Worm (Caenorhabditis elegans) whole organism, L4 larva: ENCODE results near the gene T25B9.12.
"Not testable (repeated sequence)": the region's sequence is repeated elsewhere in the genome, so short reads cannot be mapped to it uniquely, and the experiment has no call there.

Experiments used
- D1046.2 ChIP-seq: fragments of 200-800 bp; sonication (Bioruptor generic); IDR thresholded peaks from 2 replicates; pipeline ENCODE4 v1.3.6; 2022; ENCODE audit warnings: missing genetic modification characterization, missing compliant biosample characterization
- ZK337.2 ChIP-seq: fragments of 200-800 bp; sonication (Bioruptor generic); IDR thresholded peaks from 2 replicates; pipeline ENCODE4 v1.3.6; 2022; ENCODE audit warnings: missing genetic modification reagents, missing genetic modification characterization, missing compliant biosample characterization
- aha-1 ChIP-seq: fragments of 150-350 bp; peaks from one replicate; lab custom pipeline; 2014; ENCODE audit warnings: missing biosample characterization, missing genetic modification characterization
- arid-1 ChIP-seq: fragments of 200-800 bp; sonication (Bioruptor generic); conservative IDR thresholded peaks from 2 replicates; pipeline ENCODE4 v1.3.6; 2022; ENCODE audit warnings: missing genetic modification reagents, missing genetic modification characterization, missing compliant biosample characterization
- attf-4 ChIP-seq: sonication (generic microtip); optimal IDR thresholded peaks from 3 replicates; lab custom pipeline; 2017; ENCODE audit warnings: missing biosample characterization, missing genetic modification characterization
- ceh-28 ChIP-seq: fragments of 150-350 bp; optimal IDR thresholded peaks from 2 replicates; lab custom pipeline; 2014; ENCODE audit warnings: missing biosample characterization, missing genetic modification reagents, missing genetic modification characterization
- ctbp-1 ChIP-seq: fragments of 200-800 bp; sonication (Bioruptor generic); IDR thresholded peaks from 2 replicates; pipeline ENCODE4 v1.3.6; 2022; ENCODE audit warnings: missing genetic modification reagents, missing genetic modification characterization, missing compliant biosample characterization
- daf-12 ChIP-seq: fragments of 150-350 bp; optimal IDR thresholded peaks from 2 replicates; lab custom pipeline; 2014; ENCODE audit warnings: missing biosample characterization, missing genetic modification reagents, missing genetic modification characterization
- daf-16 ChIP-seq, 3 experiments: sonication (generic microtip); optimal IDR thresholded peaks; 2 replicates each; lab custom pipeline; 2016 to 2017; ENCODE audit warnings: missing genetic modification characterization in 3 of 3, missing genetic modification reagents in 3 of 3, mild to moderate bottlenecking in 2 of 3, missing compliant biosample characterization in 2 of 3, missing biosample characterization in 1 of 3, moderate library complexity in 1 of 3
- daf-19 ChIP-seq: fragments of 200-800 bp; sonication (Bioruptor generic); conservative IDR thresholded peaks from 2 replicates; pipeline ENCODE4 v1.3.6; 2022; ENCODE audit warnings: missing genetic modification characterization, missing compliant biosample characterization
- daf-8 ChIP-seq: fragments of 200-800 bp; sonication (Bioruptor generic); IDR thresholded peaks from 2 replicates; pipeline ENCODE4 v1.3.6; 2022; ENCODE audit warnings: missing genetic modification characterization, missing compliant biosample characterization
- duxl-1 ChIP-seq: sonication (generic microtip); optimal IDR thresholded peaks from 2 replicates; lab custom pipeline; 2016; ENCODE audit warnings: mild to moderate bottlenecking, missing genetic modification characterization, moderate library complexity, missing compliant biosample characterization; ENCODE audit not compliant: poor library complexity
- dve-1 ChIP-seq: sonication (generic microtip); optimal IDR thresholded peaks from 2 replicates; lab custom pipeline; 2017; ENCODE audit warnings: antibody characterized with exemption, mild to moderate bottlenecking, missing genetic modification characterization, missing compliant biosample characterization; ENCODE audit not compliant: insufficient read depth
- fkh-10 ChIP-seq: fragments of 150-350 bp; optimal IDR thresholded peaks from 2 replicates; lab custom pipeline; 2014; ENCODE audit warnings: missing biosample characterization, missing genetic modification reagents, missing genetic modification characterization
- gei-8 ChIP-seq: fragments of 200-800 bp; sonication (Bioruptor generic); optimal IDR thresholded peaks from 2 replicates; lab custom pipeline; 2018; ENCODE audit warnings: mild to moderate bottlenecking, missing genetic modification characterization, missing compliant biosample characterization
- hif-1 ChIP-seq, 2 experiments: sonication (generic microtip); optimal IDR thresholded peaks; 2 replicates each; lab custom pipeline; 2016 to 2017; ENCODE audit warnings: missing compliant biosample characterization in 2 of 2, missing genetic modification characterization in 2 of 2, missing genetic modification reagents in 2 of 2, missing genotype in 2 of 2, mild to moderate bottlenecking in 1 of 2
- hlh-30 ChIP-seq: sonication (generic microtip); optimal IDR thresholded peaks from 2 replicates; lab custom pipeline; 2017; ENCODE audit warnings: antibody characterized with exemption, mild to moderate bottlenecking, missing genetic modification characterization, missing compliant biosample characterization; ENCODE audit not compliant: insufficient read depth
- lin-15B ChIP-seq: fragments of 150-350 bp; sonication (generic microtip); optimal IDR thresholded peaks from 3 replicates; lab custom pipeline; 2014; ENCODE audit warnings: missing biosample characterization, missing genetic modification characterization
- lir-3 ChIP-seq: sonication (generic microtip); optimal IDR thresholded peaks from 2 replicates; lab custom pipeline; 2016; ENCODE audit warnings: mild to moderate bottlenecking, missing genetic modification characterization, missing compliant biosample characterization
- madf-5 ChIP-seq, 2 experiments: fragments of 200-800 bp; sonication (Bioruptor generic); IDR thresholded peaks; 2 replicates each; pipeline ENCODE4 v1.3.6; 2022; ENCODE audit warnings: missing compliant biosample characterization in 2 of 2, missing genetic modification characterization in 2 of 2
- madf-9 ChIP-seq: fragments of 200-800 bp; sonication (Bioruptor generic); conservative IDR thresholded peaks from 2 replicates; pipeline ENCODE4 v1.3.6; 2022; ENCODE audit warnings: missing genetic modification reagents, missing genetic modification characterization, missing compliant biosample characterization
- mxl-2 ChIP-seq: fragments of 200-800 bp; sonication (Bioruptor generic); conservative IDR thresholded peaks from 2 replicates; pipeline ENCODE4 v1.3.6; 2022; ENCODE audit warnings: missing genetic modification reagents, missing genetic modification characterization, missing compliant biosample characterization
- mxl-3 ChIP-seq: fragments of 200-800 bp; sonication (Bioruptor generic); optimal IDR thresholded peaks from 2 replicates; lab custom pipeline; 2018; ENCODE audit warnings: mild to moderate bottlenecking, missing genetic modification characterization, missing compliant biosample characterization
- nhr-10 ChIP-seq: fragments of 150-350 bp; optimal IDR thresholded peaks from 2 replicates; lab custom pipeline; 2014; ENCODE audit warnings: missing biosample characterization, missing genetic modification characterization
- nhr-102 ChIP-seq: sonication (generic microtip); optimal IDR thresholded peaks from 2 replicates; lab custom pipeline; 2016; ENCODE audit warnings: mild to moderate bottlenecking, missing genetic modification characterization, moderate library complexity, missing compliant biosample characterization
- nhr-11 ChIP-seq: fragments of 150-350 bp; optimal IDR thresholded peaks from 2 replicates; lab custom pipeline; 2014; ENCODE audit warnings: missing biosample characterization, missing genetic modification characterization
- nhr-111 ChIP-seq: fragments of 200-800 bp; sonication (Bioruptor generic); optimal IDR thresholded peaks from 2 replicates; lab custom pipeline; 2018; ENCODE audit warnings: mild to moderate bottlenecking, missing genetic modification characterization, missing compliant biosample characterization
- nhr-28 ChIP-seq: fragments of 150-350 bp; optimal IDR thresholded peaks from 2 replicates; lab custom pipeline; 2014; ENCODE audit warnings: missing biosample characterization, missing genetic modification characterization
- nhr-42 ChIP-seq: fragments of 200-800 bp; sonication (Bioruptor generic); IDR thresholded peaks from 2 replicates; pipeline ENCODE4 v1.3.6; 2022; ENCODE audit warnings: missing genetic modification characterization, missing compliant biosample characterization
- nhr-48 ChIP-seq: sonication (generic microtip); optimal IDR thresholded peaks from 2 replicates; lab custom pipeline; 2016; ENCODE audit warnings: mild to moderate bottlenecking, missing genetic modification characterization, missing compliant biosample characterization
- nhr-6 ChIP-seq: fragments of 150-350 bp; optimal IDR thresholded peaks from 2 replicates; lab custom pipeline; 2014; ENCODE audit warnings: missing biosample characterization, missing genetic modification characterization
- nhr-77 ChIP-seq: fragments of 150-350 bp; optimal IDR thresholded peaks from 2 replicates; lab custom pipeline; 2014; ENCODE audit warnings: missing biosample characterization, missing genetic modification characterization
- php-3 ChIP-seq: fragments of 200-800 bp; sonication (Bioruptor generic); IDR thresholded peaks from 2 replicates; pipeline ENCODE4 v1.3.6; 2022; ENCODE audit warnings: missing genetic modification reagents, missing genetic modification characterization, missing compliant biosample characterization
- rbr-2 ChIP-seq: sonication (generic microtip); optimal IDR thresholded peaks from 2 replicates; lab custom pipeline; 2016; ENCODE audit warnings: missing genotype, missing genetic modification characterization, missing compliant biosample characterization
- saeg-2 ChIP-seq: fragments of 200-800 bp; sonication (Bioruptor generic); IDR thresholded peaks from 2 replicates; pipeline ENCODE4 v1.3.6; 2022; ENCODE audit warnings: missing genetic modification reagents, missing genetic modification characterization, missing compliant biosample characterization
- sdz-12 ChIP-seq: fragments of 200-800 bp; sonication (Bioruptor generic); optimal IDR thresholded peaks from 2 replicates; lab custom pipeline; 2018; ENCODE audit warnings: mild to moderate bottlenecking, missing genetic modification characterization, missing compliant biosample characterization
- spr-1 ChIP-seq: sonication (generic microtip); optimal IDR thresholded peaks from 2 replicates; lab custom pipeline; 2016; ENCODE audit warnings: mild to moderate bottlenecking, missing genetic modification characterization, missing compliant biosample characterization
- spr-3 ChIP-seq: fragments of 200-800 bp; sonication (Bioruptor generic); optimal IDR thresholded peaks from 2 replicates; lab custom pipeline; 2018; ENCODE audit warnings: mild to moderate bottlenecking, missing genetic modification characterization, missing compliant biosample characterization
- tra-1 ChIP-seq: fragments of 200-800 bp; sonication (Bioruptor generic); IDR thresholded peaks from 2 replicates; pipeline ENCODE4 v1.3.6; 2022; ENCODE audit warnings: missing genetic modification reagents, missing genetic modification characterization, missing compliant biosample characterization
- unc-130 ChIP-seq: sonication (generic microtip); optimal IDR thresholded peaks from 2 replicates; lab custom pipeline; 2016; ENCODE audit warnings: missing genetic modification reagents, missing genetic modification characterization, missing compliant biosample characterization
- zfp-2 ChIP-seq: sonication (generic microtip); optimal IDR thresholded peaks from 2 replicates; lab custom pipeline; 2016; ENCODE audit warnings: mild to moderate bottlenecking, missing genetic modification characterization, missing compliant biosample characterization
- zfp-3 ChIP-seq: fragments of 200-800 bp; sonication (Bioruptor generic); conservative IDR thresholded peaks from 2 replicates; pipeline ENCODE4 v1.3.6; 2022; ENCODE audit warnings: missing genetic modification reagents, missing genetic modification characterization, missing compliant biosample characterization
- ztf-7 ChIP-seq: fragments of 150-350 bp; optimal IDR thresholded peaks from 2 replicates; lab custom pipeline; 2014; ENCODE audit warnings: missing biosample characterization, missing genetic modification characterization

Gene T25B9.12

DNA sequence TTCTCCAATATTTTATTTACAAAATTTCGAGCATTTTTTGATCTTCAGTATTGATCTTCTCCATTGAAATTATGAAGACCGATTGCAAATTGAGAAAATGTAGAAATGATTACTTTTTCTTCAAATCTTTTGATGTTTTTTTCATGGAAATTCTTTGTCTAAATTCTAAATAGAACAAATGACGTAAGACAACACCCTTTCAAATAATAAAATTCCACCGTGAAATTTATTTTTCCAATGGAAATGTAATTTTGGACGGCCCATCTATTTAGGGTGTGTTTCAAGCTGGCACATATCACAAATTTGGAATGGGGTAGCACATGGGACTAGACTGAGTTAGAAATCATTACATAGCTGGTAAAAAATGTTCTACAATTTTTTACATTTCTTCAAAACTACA is 13.4 kb upstream of the T25B9.12 start, which contains the start of gene T25B9.2:
TSS of gene T25B9.2 (minus strand) at position 101 of the 400 bp plus-strand sequence.
- TF ChIP-seq daf-12; nhr-77 (tag; lab: Kevin White, UChicago); nhr-111 (GFP tag; lab: Kevin White, UChicago): not testable (repeated sequence)

DNA sequence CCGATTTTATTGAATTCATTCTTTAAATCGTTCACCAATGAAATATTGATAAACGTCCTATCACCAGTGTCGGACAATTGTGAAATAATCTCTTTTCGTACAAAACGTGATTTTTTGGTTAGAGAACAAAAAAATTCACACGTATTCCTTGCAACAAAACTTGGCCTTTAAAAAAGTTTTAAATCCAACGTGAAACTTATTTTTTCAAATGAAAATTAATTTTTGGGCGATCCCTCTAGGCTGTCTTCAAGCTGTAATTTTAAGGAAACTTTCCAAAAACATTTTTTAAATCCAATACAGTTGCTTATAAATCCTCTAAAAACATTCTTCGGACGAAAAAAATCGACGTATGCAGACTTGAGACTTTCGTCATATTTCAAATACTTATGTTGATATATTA is 10.5 kb upstream of the T25B9.12 start, which contains the start of gene T25B9.5:
TSS of gene T25B9.5 (minus strand) at position 101 of the 400 bp plus-strand sequence.
- no peak for TF ChIP-seq ceh-28 (tag; lab: Kevin White, UChicago)
- no peak for TF ChIP-seq aha-1
- TF ChIP-seq duxl-1 (tag; lab: Kevin White, UChicago) = no peak
- no peak for TF ChIP-seq D1046.2
- TF ChIP-seq ztf-7 (tag; lab: Kevin White, UChicago) = no peak
- no peak for TF ChIP-seq rbr-2 (tag; lab: Kevin White, UChicago)
- TF ChIP-seq daf-19 = no peak
- no peak for TF ChIP-seq madf-9 (GFP tag; lab: Robert Waterston, UW)
- TF ChIP-seq madf-5 (GFP tag; IDR thresholded peaks at IDR 0.05; lab: Robert Waterston, UW) = no peak
- TF ChIP-seq mxl-3 (GFP tag; lab: Kevin White, UChicago) = no peak
- TF ChIP-seq tra-1 = no peak
- no peak for TF ChIP-seq hif-1 (tag; optimal IDR thresholded peaks at IDR 0.05; lab: Kevin White, UChicago)
- no peak for TF ChIP-seq daf-16 (GFP tag; optimal IDR thresholded peaks at IDR 0.05; lab: Kevin White, UChicago)
- TF ChIP-seq daf-16 (tag; optimal IDR thresholded peaks at IDR 0.05; lab: Kevin White, UChicago) = no peak
- no peak for TF ChIP-seq daf-8
- TF ChIP-seq nhr-10 (tag; lab: Kevin White, UChicago) = no peak
- TF ChIP-seq, all 104 proteins: peak for 0

DNA sequence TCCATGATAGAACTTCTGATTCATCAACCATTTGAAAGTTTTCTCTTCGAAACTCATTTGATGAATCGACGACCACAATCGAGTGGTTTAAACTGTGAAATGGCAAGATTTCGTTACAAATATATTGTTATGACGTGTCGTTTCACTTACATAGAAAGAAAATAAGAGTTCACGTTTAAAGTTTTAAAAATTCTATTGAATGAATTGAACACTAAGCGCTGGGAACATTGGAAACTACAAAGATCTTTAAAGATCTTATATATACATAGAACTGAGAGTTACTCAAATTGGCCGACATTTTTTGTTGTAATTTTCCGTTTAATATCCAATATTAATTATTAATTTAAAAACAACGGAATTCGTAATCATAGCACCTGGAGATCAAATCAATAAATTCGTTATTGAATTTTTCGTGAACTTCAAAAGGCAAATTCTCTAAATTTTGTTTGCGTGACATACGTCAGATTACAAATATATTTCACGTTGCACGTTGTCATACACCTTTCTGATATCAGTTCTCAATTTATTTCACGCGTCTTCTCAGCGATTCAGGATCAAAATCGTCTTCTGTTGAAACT is 7.4 kb upstream of the T25B9.12 start, which contains the start of the genes T25B9.4 and T25B9.6:
TSS of gene T25B9.4 (minus strand) at position 101 of the 578 bp plus-strand sequence.
TSS of gene T25B9.6 (plus strand) at position 528 of the 578 bp plus-strand sequence.
- TF ChIP-seq nhr-111 (GFP tag; lab: Kevin White, UChicago) (no peak), spr-3 (GFP tag; lab: Kevin White, UChicago) (no peak), lin-15B (no peak), zfp-3 (GFP tag; lab: Robert Waterston, UW) (no peak), ctbp-1 (GFP tag; lab: Robert Waterston, UW) (no peak), nhr-6 (no peak), gei-8 (GFP tag; lab: Kevin White, UChicago) (no peak), spr-1 (tag; lab: Kevin White, UChicago) (no peak), daf-19 (no peak), lir-3 (tag; lab: Kevin White, UChicago) (no peak), arid-1 (GFP tag; lab: Robert Waterston, UW) (no peak), zfp-2 (tag; lab: Kevin White, UChicago) (no peak), dve-1 (no peak), saeg-2 (GFP tag; lab: Robert Waterston, UW) (no peak), php-3 (GFP tag; lab: Robert Waterston, UW) (no peak), nhr-42 (GFP tag; lab: Robert Waterston, UW) (no peak), madf-9 (GFP tag; lab: Robert Waterston, UW) (no peak), daf-12 (no peak), ZK337.2 (GFP tag; lab: Robert Waterston, UW) (no peak), mxl-3 (GFP tag; lab: Kevin White, UChicago) (no peak)

DNA sequence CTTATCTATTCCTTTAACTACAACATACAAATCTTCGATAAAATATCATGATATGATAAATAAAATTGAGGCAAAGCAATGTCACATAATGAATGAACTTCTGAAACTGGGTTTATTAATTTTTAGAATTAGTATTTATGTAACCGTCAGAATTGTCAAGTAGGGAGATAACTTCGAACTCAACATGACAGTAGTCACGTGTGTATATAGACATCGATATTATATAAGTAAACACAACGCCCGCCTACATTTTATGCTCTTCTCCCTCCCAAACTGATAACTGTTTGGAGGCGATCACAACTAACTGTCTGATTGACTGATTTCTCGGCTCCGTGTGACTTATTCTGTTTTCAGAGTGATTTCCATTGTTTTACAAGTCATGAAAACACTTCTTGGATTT is 3.8 kb upstream of the T25B9.12 start, which contains the start of gene ugt-54:
TSS of gene ugt-54 (plus strand) at position 355 of the 400 bp plus-strand sequence.
- TF ChIP-seq unc-130 = no peak
- peak; percentile 37 for TF ChIP-seq hlh-30 (tag; lab: Kevin White, UChicago)
- TF ChIP-seq fkh-10 (GFP tag; lab: Kevin White, UChicago) = no peak
- TF ChIP-seq spr-3 (GFP tag; lab: Kevin White, UChicago) = no peak
- peak; percentile 57 for TF ChIP-seq nhr-48 (tag; lab: Kevin White, UChicago)
- peak; percentile 68 for TF ChIP-seq nhr-28
- no peak for TF ChIP-seq madf-5 (GFP tag; IDR thresholded peaks at IDR 0.05; lab: Robert Waterston, UW)
- no peak for TF ChIP-seq daf-8
- TF ChIP-seq nhr-11 (tag; lab: Kevin White, UChicago) = no peak
- no peak for TF ChIP-seq aha-1
- peak; percentile 72 for TF ChIP-seq dve-1
- no peak for TF ChIP-seq mxl-2 (GFP tag; lab: Robert Waterston, UW)
- TF ChIP-seq daf-16 (GFP tag; optimal IDR thresholded peaks at IDR 0.05; lab: Kevin White, UChicago) = peak in 1 of 2 experiments; percentile 25
- TF ChIP-seq daf-16 (tag; optimal IDR thresholded peaks at IDR 0.05; lab: Kevin White, UChicago) = peak; percentile 93
- TF ChIP-seq nhr-102 (tag; lab: Kevin White, UChicago) = peak; percentile 43
- TF ChIP-seq php-3 (GFP tag; lab: Robert Waterston, UW) = peak; percentile 63; the same call in 1 of the 2 replicates
- no peak for TF ChIP-seq attf-4 (tag; lab: Kevin White, UChicago)
- no peak for TF ChIP-seq sdz-12 (GFP tag; lab: Kevin White, UChicago)
